Fruit fly (Drosophila melanogaster) whole organism, embryonic: Measurements from ENCODE around the gene pxb.

Experiments used
- ATbp ChIP-seq: fragments of 200-800 bp; sonication (Bioruptor generic); optimal IDR thresholded peaks from 2 replicates; lab custom pipeline; 2017; ENCODE audit warnings: missing biosample characterization, mild to moderate bottlenecking, missing genetic modification characterization, missing genetic modification reagents
- Blimp-1 ChIP-seq: fragments of 200-800 bp; sonication (Bioruptor generic); optimal IDR thresholded peaks from 3 replicates; lab custom pipeline; 2018; ENCODE audit warnings: missing biosample characterization, missing genetic modification characterization, mild to moderate bottlenecking, moderate library complexity, missing genetic modification reagents
- CG11504 ChIP-seq: fragments of 200-800 bp; sonication (Bioruptor generic); optimal IDR thresholded peaks from 3 replicates; lab custom pipeline; 2019; ENCODE audit warnings: missing biosample characterization, mild to moderate bottlenecking, missing genetic modification characterization, moderate library complexity
- CG12071 ChIP-seq: fragments of 200-800 bp; sonication (Bioruptor generic); optimal IDR thresholded peaks from 3 replicates; lab custom pipeline; 2018; ENCODE audit warnings: missing biosample characterization, mild to moderate bottlenecking, missing genetic modification characterization
- CG12391 ChIP-seq: fragments of 200-800 bp; sonication (Bioruptor generic); optimal IDR thresholded peaks from 3 replicates; lab custom pipeline; 2018; ENCODE audit warnings: missing biosample characterization, mild to moderate bottlenecking, missing genetic modification characterization, moderate library complexity
- CG14860 ChIP-seq: fragments of 200-800 bp; sonication (Bioruptor generic); IDR thresholded peaks from 3 replicates; pipeline ENCODE4 v1.3.6; 2022; ENCODE audit warnings: missing biosample characterization, missing genetic modification characterization; ENCODE audit not compliant: partially characterized antibody
- CG15011 ChIP-seq: fragments of 200-800 bp; sonication (Bioruptor generic); optimal IDR thresholded peaks from 3 replicates; lab custom pipeline; 2018; ENCODE audit warnings: missing biosample characterization, mild to moderate bottlenecking, missing genetic modification characterization
- CG15696 ChIP-seq: fragments of 200-800 bp; sonication (Bioruptor generic); optimal IDR thresholded peaks from 2 replicates; lab custom pipeline; 2019; ENCODE audit warnings: missing biosample characterization, mild to moderate bottlenecking, missing genetic modification characterization, moderate library complexity
- CG17568 ChIP-seq: fragments of 200-800 bp; sonication (Bioruptor generic); optimal IDR thresholded peaks from 2 replicates; lab custom pipeline; 2018; ENCODE audit warnings: missing biosample characterization, mild to moderate bottlenecking, missing genetic modification characterization, moderate library complexity
- CG17829 ChIP-seq: fragments of 200-800 bp; optimal IDR thresholded peaks from 2 replicates; lab custom pipeline; 2019; ENCODE audit warnings: missing biosample characterization, mild to moderate bottlenecking, missing genetic modification characterization, moderate library complexity
- CG1792 ChIP-seq: fragments of 200-800 bp; sonication (Bioruptor generic); optimal IDR thresholded peaks from 2 replicates; lab custom pipeline; 2016; ENCODE audit warnings: missing biosample characterization, missing genetic modification characterization
- CG2116 ChIP-seq: fragments of 200-800 bp; sonication (Bioruptor generic); optimal IDR thresholded peaks from 3 replicates; lab custom pipeline; 2018; ENCODE audit warnings: missing biosample characterization, mild to moderate bottlenecking, missing genetic modification characterization
- CG2199 ChIP-seq: fragments of 200-800 bp; sonication (Bioruptor generic); IDR thresholded peaks from 3 replicates; pipeline ENCODE4 v1.3.6; 2022; ENCODE audit warnings: missing biosample characterization, missing genetic modification characterization
- CG2678 ChIP-seq: fragments of 200-800 bp; sonication (Bioruptor generic); optimal IDR thresholded peaks from 3 replicates; lab custom pipeline; 2019; ENCODE audit warnings: missing biosample characterization, mild to moderate bottlenecking, missing genetic modification characterization, moderate library complexity
- CG2875 ChIP-seq: fragments of 200-800 bp; sonication (Bioruptor generic); optimal IDR thresholded peaks from 2 replicates; lab custom pipeline; 2017; ENCODE audit warnings: missing biosample characterization, mild to moderate bottlenecking, missing genetic modification characterization, missing genetic modification reagents
- CG31224 ChIP-seq: fragments of 200-800 bp; sonication (Bioruptor generic); IDR thresholded peaks from 2 replicates; pipeline ENCODE4 v1.3.6; 2022; ENCODE audit warnings: missing biosample characterization, missing genetic modification characterization
- CG7839 ChIP-seq: fragments of 200-800 bp; sonication (Bioruptor generic); optimal IDR thresholded peaks from 3 replicates; lab custom pipeline; 2018; ENCODE audit warnings: missing biosample characterization, mild to moderate bottlenecking, missing genetic modification characterization, moderate library complexity
- CG7928 ChIP-seq: fragments of 200-800 bp; sonication (Bioruptor generic); optimal IDR thresholded peaks from 2 replicates; lab custom pipeline; 2017; ENCODE audit warnings: missing biosample characterization, mild to moderate bottlenecking, missing genetic modification characterization
- CG8765 ChIP-seq: fragments of 200-800 bp; sonication (Bioruptor generic); IDR thresholded peaks from 2 replicates; pipeline ENCODE4 v1.3.6; 2022; ENCODE audit warnings: missing biosample characterization, missing genetic modification characterization
- CG9215 ChIP-seq: fragments of 200-800 bp; sonication (Bioruptor generic); IDR thresholded peaks from 2 replicates; pipeline ENCODE4 v1.3.6; 2022; ENCODE audit warnings: missing biosample characterization, missing genetic modification characterization
- CG9437 ChIP-seq: fragments of 200-800 bp; sonication (Bioruptor generic); optimal IDR thresholded peaks from 2 replicates; lab custom pipeline; 2018; ENCODE audit warnings: missing biosample characterization, mild to moderate bottlenecking, missing genetic modification characterization
- CTCF ChIP-seq: fragments of 200-800 bp; sonication (Bioruptor generic); optimal IDR thresholded peaks from 2 replicates; lab custom pipeline; 2017; ENCODE audit warnings: missing biosample characterization, mild to moderate bottlenecking, missing genetic modification characterization, moderate library complexity
- D19A ChIP-seq: fragments of 200-800 bp; optimal IDR thresholded peaks from 3 replicates; lab custom pipeline; 2019; ENCODE audit warnings: missing biosample characterization, mild to moderate bottlenecking, missing genetic modification characterization, moderate library complexity
- Drgx ChIP-seq: fragments of 200-800 bp; sonication (Bioruptor generic); IDR thresholded peaks from 2 replicates; pipeline ENCODE4 v1.3.6; 2022; ENCODE audit warnings: missing biosample characterization, missing genetic modification characterization
- Gsc ChIP-seq: fragments of 200-800 bp; sonication (Bioruptor generic); IDR thresholded peaks from 2 replicates; pipeline ENCODE4 v1.3.6; 2022; ENCODE audit warnings: missing biosample characterization, missing genetic modification characterization
- HLH4C ChIP-seq: fragments of 200-800 bp; sonication (Bioruptor generic); IDR thresholded peaks from 3 replicates; pipeline ENCODE4 v1.3.6; 2022; ENCODE audit warnings: missing biosample characterization, missing genetic modification characterization; ENCODE audit not compliant: partially characterized antibody
- Hmr ChIP-seq: fragments of 200-800 bp; sonication (Bioruptor generic); optimal IDR thresholded peaks from 3 replicates; lab custom pipeline; 2017; ENCODE audit warnings: mild to moderate bottlenecking, missing biosample characterization, missing genetic modification reagents, missing genetic modification characterization
- Kr ChIP-seq: fragments of 200-800 bp; sonication (Bioruptor generic); optimal IDR thresholded peaks from 2 replicates; lab custom pipeline; 2017; ENCODE audit warnings: missing biosample characterization, mild to moderate bottlenecking, missing genetic modification characterization
- MBD-R2 ChIP-seq: fragments of 200-800 bp; sonication (Bioruptor generic); IDR thresholded peaks from 2 replicates; pipeline ENCODE4 v1.3.6; 2022; ENCODE audit warnings: missing biosample characterization, missing genetic modification characterization
- NFAT ChIP-seq: fragments of 200-800 bp; sonication (Bioruptor generic); IDR thresholded peaks from 2 replicates; pipeline ENCODE4 v1.3.6; 2022; ENCODE audit warnings: missing biosample characterization, missing genetic modification characterization
- Ravus ChIP-seq: fragments of 200-800 bp; sonication (Bioruptor generic); IDR thresholded peaks from 2 replicates; pipeline ENCODE4 v1.3.6; 2022; ENCODE audit warnings: missing biosample characterization, missing genetic modification characterization
- Xbp1 ChIP-seq: fragments of 200-800 bp; sonication (Bioruptor generic); optimal IDR thresholded peaks from 3 replicates; lab custom pipeline; 2016; ENCODE audit warnings: missing biosample characterization, mild to moderate bottlenecking, missing genetic modification characterization
- abd-A ChIP-seq: fragments of 200-800 bp; sonication (Bioruptor generic); optimal IDR thresholded peaks from 3 replicates; lab custom pipeline; 2019; ENCODE audit warnings: missing biosample characterization, mild to moderate bottlenecking, missing genetic modification characterization, moderate library complexity
- bbx ChIP-seq: fragments of 200-800 bp; sonication (Bioruptor generic); IDR thresholded peaks from 2 replicates; pipeline ENCODE4 v1.3.6; 2022; ENCODE audit warnings: missing biosample characterization, missing genetic modification characterization; ENCODE audit not compliant: partially characterized antibody
- bsh ChIP-seq, 2 experiments: fragments of 200-800 bp; sonication (Bioruptor generic); optimal IDR thresholded peaks; 2 replicates each; lab custom pipeline; 2017 to 2018; ENCODE audit warnings: mild to moderate bottlenecking in 2 of 2, missing biosample characterization in 2 of 2, missing genetic modification characterization in 2 of 2, moderate library complexity in 1 of 2
- ci ChIP-seq: fragments of 200-800 bp; sonication (Bioruptor generic); IDR thresholded peaks from 3 replicates; pipeline ENCODE4 v1.3.6; 2022; ENCODE audit warnings: missing biosample characterization, missing genetic modification characterization
- dati ChIP-seq: fragments of 200-800 bp; sonication (Bioruptor generic); IDR thresholded peaks from 2 replicates; pipeline ENCODE4 v1.3.6; 2022; ENCODE audit warnings: missing biosample characterization, missing genetic modification characterization
- fd96Cb ChIP-seq: fragments of 200-800 bp; sonication (Bioruptor generic); optimal IDR thresholded peaks from 2 replicates; lab custom pipeline; 2018; ENCODE audit warnings: missing biosample characterization, mild to moderate bottlenecking, missing genetic modification characterization, moderate library complexity
- nmo ChIP-seq: fragments of 200-800 bp; sonication (Bioruptor generic); optimal IDR thresholded peaks from 2 replicates; lab custom pipeline; 2018; ENCODE audit warnings: missing biosample characterization, mild to moderate bottlenecking, missing genetic modification characterization, moderate library complexity
- pb ChIP-seq: fragments of 200-800 bp; sonication (Bioruptor generic); optimal IDR thresholded peaks from 3 replicates; lab custom pipeline; 2016; ENCODE audit warnings: missing biosample characterization, missing genetic modification characterization
- rib ChIP-seq: fragments of 200-800 bp; sonication (Bioruptor generic); IDR thresholded peaks from 2 replicates; pipeline ENCODE4 v1.3.6; 2022; ENCODE audit warnings: missing biosample characterization, missing genetic modification characterization
- scrt ChIP-seq: fragments of 200-800 bp; sonication (Bioruptor generic); optimal IDR thresholded peaks from 2 replicates; lab custom pipeline; 2018; ENCODE audit warnings: missing biosample characterization, mild to moderate bottlenecking, missing genetic modification characterization, moderate library complexity
- sens ChIP-seq: fragments of 200-800 bp; sonication (Bioruptor generic); peaks from one replicate; lab custom pipeline; 2016; ENCODE audit warnings: missing biosample characterization, missing genetic modification characterization
- sens-2 ChIP-seq: fragments of 200-800 bp; sonication (Bioruptor generic); IDR thresholded peaks from 2 replicates; pipeline ENCODE4 v1.3.6; 2022; ENCODE audit warnings: missing biosample characterization, missing genetic modification characterization
- slou ChIP-seq: fragments of 200-800 bp; sonication (Bioruptor generic); optimal IDR thresholded peaks from 3 replicates; lab custom pipeline; 2016; ENCODE audit warnings: missing biosample characterization, missing genetic modification characterization
- so ChIP-seq: fragments of 200-800 bp; sonication (Bioruptor generic); IDR thresholded peaks from 3 replicates; pipeline ENCODE4 v1.3.6; 2022; ENCODE audit warnings: missing biosample characterization, missing genetic modification characterization
- tll ChIP-seq, 2 experiments: fragments of 200-800 bp in 1 of 2; fragments of >200 bp in 1 of 2; sonication (Bioruptor generic) in 1 of 2; optimal IDR thresholded peaks; 2 replicates each; lab custom pipeline; 2017 to 2019; ENCODE audit warnings: missing biosample characterization in 2 of 2, missing genetic modification characterization in 2 of 2, mild to moderate bottlenecking in 1 of 2, moderate library complexity in 1 of 2
- wek ChIP-seq: fragments of 200-800 bp; sonication (Bioruptor generic); optimal IDR thresholded peaks from 3 replicates; lab custom pipeline; 2018; ENCODE audit warnings: missing biosample characterization, mild to moderate bottlenecking, missing genetic modification characterization, moderate library complexity
- zen2 ChIP-seq: fragments of 200-800 bp; sonication (Bioruptor generic); IDR thresholded peaks from 3 replicates; pipeline ENCODE4 v1.3.6; 2022; ENCODE audit warnings: missing biosample characterization, missing genetic modification characterization; ENCODE audit not compliant: partially characterized antibody
- zf30C ChIP-seq: fragments of 200-800 bp; sonication (Bioruptor generic); optimal IDR thresholded peaks from 3 replicates; lab custom pipeline; 2018; ENCODE audit warnings: missing biosample characterization, mild to moderate bottlenecking, missing genetic modification characterization

pxb gene

dm6 chr3R:15665962-15666361 lies at the start of gene pxb (continued):
- TF ChIP-seq ci = peak; percentile 45; the same call in 2 of the 3 replicates
- peak; percentile 7 for TF ChIP-seq scrt (GFP tag; lab: Kevin White, UChicago)
- TF ChIP-seq bbx (GFP tag; lab: Robert Waterston, UW) = peak; percentile 69
- TF ChIP-seq MBD-R2 (GFP tag; lab: Robert Waterston, UW) = 0 out of 2 replicates have a peak, but pooled peaks have one; percentile 10
- peak; percentile 100 for TF ChIP-seq CG11504 (tag; lab: Kevin White, UChicago)
- peak; percentile 37 for TF ChIP-seq CG2875 (GFP tag; lab: Kevin White, UChicago)
- peak; percentile 26 for TF ChIP-seq abd-A (tag; lab: Kevin White, UChicago)
- no peak for TF ChIP-seq Ravus (GFP tag; lab: Robert Waterston, UW)
- peak; percentile 12 for TF ChIP-seq CG17568
- TF ChIP-seq D19A (tag; lab: Kevin White, UChicago) = peak; percentile 41
- peak; percentile 98 for TF ChIP-seq CG2199 (GFP tag; lab: Robert Waterston, UW)
- TF ChIP-seq pb (GFP tag; lab: Kevin White, UChicago) = no peak
- no peak for TF ChIP-seq dati (GFP tag; lab: Robert Waterston, UW)
- peak; percentile 85 for TF ChIP-seq sens
- no peak for TF ChIP-seq CTCF (GFP tag; lab: Kevin White, UChicago)
- no peak for TF ChIP-seq fd96Cb (tag; lab: Kevin White, UChicago)
- no peak for TF ChIP-seq CG2116 (GFP tag; lab: Kevin White, UChicago)
- TF ChIP-seq wek (GFP tag; lab: Kevin White, UChicago) = peak; percentile 58
- TF ChIP-seq tll (GFP tag; optimal IDR thresholded peaks at IDR 0.05; lab: Kevin White, UChicago) = peak in 1 of 2 experiments; percentile 55
- no peak for TF ChIP-seq NFAT
- peak; percentile 44 for TF ChIP-seq CG17829 (tag; lab: Kevin White, UChicago)
- no peak for TF ChIP-seq CG7839 (tag; lab: Kevin White, UChicago)
- TF ChIP-seq sens-2 (GFP tag; lab: Robert Waterston, UW) = 0 out of 2 replicates have a peak, but pooled peaks have one; percentile 21
- TF ChIP-seq Drgx (GFP tag; lab: Robert Waterston, UW) = peak; percentile 59; the same call in 1 of the 2 replicates
- TF ChIP-seq Blimp-1 (GFP tag; lab: Kevin White, UChicago) = no peak
- no peak for TF ChIP-seq CG15696 (tag; lab: Kevin White, UChicago)
- TF ChIP-seq bsh (GFP tag; optimal IDR thresholded peaks at IDR 0.05; lab: Kevin White, UChicago) = peak; percentile 5 to 19
- no peak for TF ChIP-seq CG14860 (GFP tag; lab: Robert Waterston, UW)
- no peak for TF ChIP-seq nmo
- no peak for TF ChIP-seq ATbp (GFP tag; lab: Kevin White, UChicago)
- TF ChIP-seq CG7928 (GFP tag; lab: Kevin White, UChicago) = no peak
- TF ChIP-seq zf30C = peak; percentile 48
- TF ChIP-seq CG9215 (GFP tag; lab: Robert Waterston, UW) = no peak
- TF ChIP-seq Gsc (GFP tag; lab: Robert Waterston, UW) = no peak
- no peak for TF ChIP-seq CG31224 (GFP tag; lab: Robert Waterston, UW)
- no peak for TF ChIP-seq Hmr
- peak; percentile 42 for TF ChIP-seq Kr
- TF ChIP-seq CG9437 (GFP tag; lab: Kevin White, UChicago) = no peak
- TF ChIP-seq CG1792 (GFP tag; lab: Kevin White, UChicago) = no peak
- TF ChIP-seq CG12071 (GFP tag; lab: Kevin White, UChicago) = peak; percentile 26
- TF ChIP-seq HLH4C (GFP tag; lab: Robert Waterston, UW) = peak; percentile 48; the same call in 2 of the 3 replicates
- no peak for TF ChIP-seq slou (GFP tag; lab: Kevin White, UChicago)
- peak; percentile 70; the same call in 2 of the 3 replicates for TF ChIP-seq zen2 (GFP tag; lab: Robert Waterston, UW)
- TF ChIP-seq CG15011 (GFP tag; lab: Kevin White, UChicago) = no peak
- 0 out of 3 replicates have a peak, but pooled peaks have one; percentile 37 for TF ChIP-seq so
- TF ChIP-seq CG2678 (tag; lab: Kevin White, UChicago) = peak; percentile 14
- TF ChIP-seq CG12391 (tag; lab: Kevin White, UChicago) = peak; percentile 21
- TF ChIP-seq rib (GFP tag; lab: Robert Waterston, UW) = 0 out of 2 replicates have a peak, but pooled peaks have one; percentile 19
- peak; percentile 21; the same call in 1 of the 2 replicates for TF ChIP-seq CG8765 (GFP tag; lab: Robert Waterston, UW)
- peak; percentile 15 for TF ChIP-seq Xbp1 (GFP tag; lab: Kevin White, UChicago)
